In the genomic region with DNA sequence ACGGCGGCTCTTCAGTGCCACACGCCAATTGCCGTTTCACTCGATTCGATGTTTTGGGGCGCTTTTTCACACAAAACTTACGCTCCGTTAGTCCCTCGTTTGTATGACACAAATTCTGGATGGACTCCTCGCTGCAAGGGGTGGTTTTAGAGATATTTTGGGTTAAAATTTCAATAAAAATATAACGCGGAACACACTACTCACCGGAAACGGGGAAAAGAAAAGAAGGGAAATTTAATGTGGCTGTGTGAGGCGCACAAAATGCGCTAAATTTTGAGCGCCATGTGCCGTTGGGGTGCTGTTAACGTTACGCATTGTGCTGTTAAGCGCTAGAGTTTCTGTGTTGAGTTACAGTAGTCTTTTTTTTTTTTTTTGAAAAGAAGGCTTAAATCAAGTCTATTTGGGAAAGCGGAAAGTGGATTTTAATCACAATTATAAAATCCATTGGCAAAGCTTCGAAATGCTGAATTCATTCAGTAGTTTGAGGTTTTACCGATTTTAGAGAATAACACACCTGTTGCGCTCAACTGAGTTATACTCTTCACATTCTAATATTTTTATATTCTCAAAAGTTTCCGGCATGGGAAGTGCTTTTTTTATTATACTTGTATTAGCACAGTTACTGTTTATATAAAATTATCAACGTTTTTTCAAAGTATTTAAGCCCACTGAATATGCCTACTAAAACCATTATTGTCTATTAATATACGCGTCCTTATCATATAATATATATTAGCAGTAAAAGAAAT, we compare ENCODE assay signal across 1 fruit fly cellular context.
TF ChIP-seq lines count a peak whose summit lies in the region.

RpL9 (minus strand) TSS at position 265 of the 749 bp plus-strand sequence.

TF ChIP-seq in whole organism, embryonic, 481 proteins besides CTCF, POLR2A, EP300 and RAD21 (continued from another document and continues in another):
- TF ChIP-seq NK7.1 (GFP tag; optimal IDR thresholded peaks at IDR 0.05; lab: Kevin White, UChicago) (peak; percentile 76), gce (GFP tag; IDR thresholded peaks at IDR 0.05; lab: Robert Waterston, UW) (peak; percentile 81; the same call in 2 of the 3 replicates), hbn (GFP tag; IDR thresholded peaks at IDR 0.05; lab: Robert Waterston, UW; ENCODE audit: partially characterized antibody) (no peak), CG6689 (GFP tag; IDR thresholded peaks at IDR 0.05; lab: Robert Waterston, UW) (no peak; the same call in 1 of the 2 replicates), HLH3B (GFP tag; IDR thresholded peaks at IDR 0.05; lab: Robert Waterston, UW) (no peak; the same call in 1 of the 2 replicates), dm (GFP tag; optimal IDR thresholded peaks at IDR 0.05; lab: Kevin White, UChicago) (peak; percentile 90), Sin3A (optimal IDR thresholded peaks at IDR 0.05; lab: Kevin White, UChicago) (peak; percentile 30), CG42726 (GFP tag; IDR thresholded peaks at IDR 0.05; lab: Robert Waterston, UW; ENCODE audit: partially characterized antibody) (no peak), CG17612 (GFP tag; IDR thresholded peaks at IDR 0.05; lab: Robert Waterston, UW) (no peak), CG2120 (GFP tag; optimal IDR thresholded peaks at IDR 0.05; lab: Kevin White, UChicago) (peak; percentile 3), Fer3 (tag; optimal IDR thresholded peaks at IDR 0.05; lab: Kevin White, UChicago) (peak; percentile 68), croc (GFP tag; conservative IDR thresholded peaks at IDR 0.05; lab: Robert Waterston, UW) (no peak), row (GFP tag; IDR thresholded peaks at IDR 0.05; lab: Robert Waterston, UW) (peak; percentile 42; the same call in 2 of the 3 replicates), CG8281 (tag; optimal IDR thresholded peaks at IDR 0.05; lab: Kevin White, UChicago) (peak; percentile 50), Opbp (GFP tag; IDR thresholded peaks at IDR 0.05; lab: Robert Waterston, UW; ENCODE audit: partially characterized antibody) (no peak), CG10274 (GFP tag; optimal IDR thresholded peaks at IDR 0.05; lab: Kevin White, UChicago) (peak; percentile 54), sim (GFP tag; IDR thresholded peaks at IDR 0.05; lab: Robert Waterston, UW) (peak; percentile 69; the same call in 1 of the 2 replicates), Antp (GFP tag; optimal IDR thresholded peaks at IDR 0.05; lab: Kevin White, UChicago) (peak; percentile 26), Ets65A (GFP tag; lab: Kevin White, UChicago) (peak; percentile 94), Dad (GFP tag; optimal IDR thresholded peaks at IDR 0.05; lab: Kevin White, UChicago) (peak; percentile 13), vvl (GFP tag; IDR thresholded peaks at IDR 0.05; lab: Robert Waterston, UW) (no peak), CG2116 (GFP tag; optimal IDR thresholded peaks at IDR 0.05; lab: Kevin White, UChicago) (peak; percentile 69), trem (tag; optimal IDR thresholded peaks at IDR 0.05; lab: Kevin White, UChicago) (peak; percentile 39), fru (optimal IDR thresholded peaks at IDR 0.05; lab: Kevin White, UChicago) (no peak), zfh1 (GFP tag; IDR thresholded peaks at IDR 0.05; lab: Robert Waterston, UW) (no peak; the same call in 2 of the 3 replicates), Vsx1 (GFP tag; optimal IDR thresholded peaks at IDR 0.05; lab: Kevin White, UChicago) (peak; percentile 73), CG10462 (GFP tag; optimal IDR thresholded peaks at IDR 0.05; lab: Kevin White, UChicago) (no peak), CG11723 (GFP tag; optimal IDR thresholded peaks at IDR 0.05; lab: Kevin White, UChicago) (no peak), eve (GFP tag; optimal IDR thresholded peaks at IDR 0.05; lab: Kevin White, UChicago) (no peak), CG10431 (GFP tag; optimal IDR thresholded peaks at IDR 0.05; lab: Kevin White, UChicago) (peak; percentile 82), Meics (GFP tag; optimal IDR thresholded peaks at IDR 0.05; lab: Kevin White, UChicago) (peak; percentile 86), Chrac-16 (GFP tag; optimal IDR thresholded peaks at IDR 0.05; lab: Kevin White, UChicago) (peak; percentile 10), Max (GFP tag; optimal IDR thresholded peaks at IDR 0.05; lab: Kevin White, UChicago) (peak; percentile 74), CG11085 (GFP tag; IDR thresholded peaks at IDR 0.05; lab: Robert Waterston, UW) (no peak), CG6854 (GFP tag; optimal IDR thresholded peaks at IDR 0.05; lab: Kevin White, UChicago) (peak; percentile 84), CG4707 (GFP tag; optimal IDR thresholded peaks at IDR 0.05; lab: Kevin White, UChicago) (peak; percentile 85), CG8388 (GFP tag; optimal IDR thresholded peaks at IDR 0.05; lab: Kevin White, UChicago) (peak; percentile 65), vfl (GFP tag; optimal IDR thresholded peaks at IDR 0.05; lab: Kevin White, UChicago) (peak; percentile 5), da (GFP tag; optimal IDR thresholded peaks at IDR 0.05; lab: Kevin White, UChicago) (peak; percentile 30), CG1233 (GFP tag; optimal IDR thresholded peaks at IDR 0.05; lab: Kevin White, UChicago) (peak; percentile 83), luna (GFP tag; optimal IDR thresholded peaks at IDR 0.05; lab: Kevin White, UChicago) (peak; percentile 77), CG30020 (tag; optimal IDR thresholded peaks at IDR 0.05; lab: Kevin White, UChicago) (peak; percentile 17), CG32772 (GFP tag; IDR thresholded peaks at IDR 0.05; lab: Robert Waterston, UW) (no peak), D (optimal IDR thresholded peaks at IDR 0.05; lab: Kevin White, UChicago) (no peak), D (GFP tag; optimal IDR thresholded peaks at IDR 0.05; lab: Kevin White, UChicago) (peak; percentile 61), NC2β (GFP tag; optimal IDR thresholded peaks at IDR 0.05; lab: Kevin White, UChicago) (peak; percentile 87), gro (GFP tag; optimal IDR thresholded peaks at IDR 0.05; lab: Kevin White, UChicago) (peak; percentile 73), Dek (tag; optimal IDR thresholded peaks at IDR 0.05; lab: Kevin White, UChicago) (no peak), fd64A (GFP tag; optimal IDR thresholded peaks at IDR 0.05; lab: Kevin White, UChicago) (no peak), CG4424 (GFP tag; optimal IDR thresholded peaks at IDR 0.05; lab: Kevin White, UChicago) (peak; percentile 54), Asciz (GFP tag; optimal IDR thresholded peaks at IDR 0.05; lab: Kevin White, UChicago) (peak; percentile 78), CG15269 (tag; optimal IDR thresholded peaks at IDR 0.05; lab: Kevin White, UChicago) (no peak), toy (GFP tag; IDR thresholded peaks at IDR 0.05; lab: Robert Waterston, UW) (no peak; the same call in 1 of the 2 replicates), CG14860 (GFP tag; IDR thresholded peaks at IDR 0.05; lab: Robert Waterston, UW; ENCODE audit: partially characterized antibody) (no peak), Hmr (GFP tag; optimal IDR thresholded peaks at IDR 0.05; lab: Kevin White, UChicago) (no peak), cas (GFP tag; IDR thresholded peaks at IDR 0.05; lab: Robert Waterston, UW) (peak; percentile 25; the same call in 1 of the 2 replicates), dmrt99B (tag; optimal IDR thresholded peaks at IDR 0.05; lab: Kevin White, UChicago) (no peak), Gug (GFP tag; IDR thresholded peaks at IDR 0.05; lab: Robert Waterston, UW) (no peak), CG11504 (tag; optimal IDR thresholded peaks at IDR 0.05; lab: Kevin White, UChicago) (no peak), gsb (GFP tag; IDR thresholded peaks at IDR 0.05; lab: Robert Waterston, UW) (peak; percentile 46; the same call in 1 of the 2 replicates), Drgx (GFP tag; IDR thresholded peaks at IDR 0.05; lab: Robert Waterston, UW) (no peak), CG15011 (GFP tag; optimal IDR thresholded peaks at IDR 0.05; lab: Kevin White, UChicago) (peak; percentile 74), schlank (tag; optimal IDR thresholded peaks at IDR 0.05; lab: Kevin White, UChicago) (peak; percentile 79), Oaz (GFP tag; IDR thresholded peaks at IDR 0.05; lab: Robert Waterston, UW) (peak; percentile 64), tna (GFP tag; IDR thresholded peaks at IDR 0.05; lab: Robert Waterston, UW; ENCODE audit: partially characterized antibody) (no peak), h (optimal IDR thresholded peaks at IDR 0.05; lab: Kevin White, UChicago) (no peak), dmrt11E (tag; optimal IDR thresholded peaks at IDR 0.05; lab: Kevin White, UChicago) (peak; percentile 49), CG15479 (GFP tag; optimal IDR thresholded peaks at IDR 0.05; lab: Kevin White, UChicago) (no peak), HLHmδ (GFP tag; optimal IDR thresholded peaks at IDR 0.05; lab: Kevin White, UChicago) (peak; percentile 79), onecut (GFP tag; IDR thresholded peaks at IDR 0.05; lab: Robert Waterston, UW) (peak; percentile 85), grau (tag; optimal IDR thresholded peaks at IDR 0.05; lab: Kevin White, UChicago) (no peak), pros (GFP tag; optimal IDR thresholded peaks at IDR 0.05; lab: Kevin White, UChicago) (no peak), en (GFP tag; optimal IDR thresholded peaks at IDR 0.05; lab: Kevin White, UChicago) (peak; percentile 68), CG12071 (GFP tag; optimal IDR thresholded peaks at IDR 0.05; lab: Kevin White, UChicago) (no peak), Fer2 (tag; optimal IDR thresholded peaks at IDR 0.05; lab: Kevin White, UChicago) (peak; percentile 48), ERR (GFP tag; optimal IDR thresholded peaks at IDR 0.05; lab: Kevin White, UChicago) (no peak), Dip2 (GFP tag; IDR thresholded peaks at IDR 0.05; lab: Robert Waterston, UW) (no peak), cad (GFP tag; optimal IDR thresholded peaks at IDR 0.05; lab: Kevin White, UChicago) (no peak), CG7745 (tag; optimal IDR thresholded peaks at IDR 0.05; lab: Kevin White, UChicago) (no peak), CG12659 (GFP tag; optimal IDR thresholded peaks at IDR 0.05; lab: Kevin White, UChicago) (peak; percentile 83), CG12104 (GFP tag; optimal IDR thresholded peaks at IDR 0.05; lab: Kevin White, UChicago) (peak; percentile 68), lilli (GFP tag; optimal IDR thresholded peaks at IDR 0.05; lab: Kevin White, UChicago) (peak; percentile 45), ara (GFP tag; IDR thresholded peaks at IDR 0.05; lab: Robert Waterston, UW) (peak; percentile 68; the same call in 1 of the 2 replicates), sc (optimal IDR thresholded peaks at IDR 0.05; lab: Kevin White, UChicago) (no peak), sc (GFP tag; optimal IDR thresholded peaks at IDR 0.05; lab: Kevin White, UChicago) (peak; percentile 53), jing (GFP tag; optimal IDR thresholded peaks at IDR 0.05; lab: Kevin White, UChicago) (no peak), CG4617 (GFP tag; optimal IDR thresholded peaks at IDR 0.05; lab: Kevin White, UChicago; ENCODE audit: borderline replicate concordance) (peak; percentile 30), wor (GFP tag; IDR thresholded peaks at IDR 0.05; lab: Robert Waterston, UW) (no peak), wdn (GFP tag; IDR thresholded peaks at IDR 0.05; lab: Robert Waterston, UW) (no peak; the same call in 1 of the 2 replicates), prd (optimal IDR thresholded peaks at IDR 0.05; lab: Kevin White, UChicago) (no peak), prd (GFP tag; IDR thresholded peaks at IDR 0.05; lab: Robert Waterston, UW) (no peak), ssp (GFP tag; IDR thresholded peaks at IDR 0.05; lab: Robert Waterston, UW) (no peak), nom (GFP tag; optimal IDR thresholded peaks at IDR 0.05; lab: Kevin White, UChicago) (peak; percentile 88), CG4282 (GFP tag; optimal IDR thresholded peaks at IDR 0.05; lab: Kevin White, UChicago) (no peak), Lhr (GFP tag; optimal IDR thresholded peaks at IDR 0.05; lab: Kevin White, UChicago) (peak; percentile 50), CG11093 (GFP tag; IDR thresholded peaks at IDR 0.05; lab: Robert Waterston, UW) (no peak), CG31441 (GFP tag; IDR thresholded peaks at IDR 0.05; lab: Robert Waterston, UW) (no peak; the same call in none of the 2 replicates), ro (GFP tag; IDR thresholded peaks at IDR 0.05; lab: Robert Waterston, UW) (no peak), hth (optimal IDR thresholded peaks at IDR 0.05; lab: Kevin White, UChicago) (no peak), YL-1 (GFP tag; optimal IDR thresholded peaks at IDR 0.05; lab: Kevin White, UChicago) (peak; percentile 96), CG9437 (GFP tag; optimal IDR thresholded peaks at IDR 0.05; lab: Kevin White, UChicago) (peak; percentile 69), nmo (GFP tag; optimal IDR thresholded peaks at IDR 0.05; lab: Kevin White, UChicago) (no peak), lbe (GFP tag; optimal IDR thresholded peaks at IDR 0.05; lab: Kevin White, UChicago) (no peak), slp2 (GFP tag; optimal IDR thresholded peaks at IDR 0.05; lab: Kevin White, UChicago) (peak; percentile 48), emc (GFP tag; optimal IDR thresholded peaks at IDR 0.05; lab: Kevin White, UChicago) (peak; percentile 36), usp (GFP tag; optimal IDR thresholded peaks at IDR 0.05; lab: Kevin White, UChicago) (no peak), Sry-δ (GFP tag; optimal IDR thresholded peaks at IDR 0.05; lab: Kevin White, UChicago) (peak; percentile 7), CG3838 (GFP tag; optimal IDR thresholded peaks at IDR 0.05; lab: Kevin White, UChicago) (no peak), ap (GFP tag; IDR thresholded peaks at IDR 0.05; lab: Robert Waterston, UW) (peak; percentile 75), CG2875 (GFP tag; optimal IDR thresholded peaks at IDR 0.05; lab: Kevin White, UChicago) (peak; percentile 73), CG13894 (tag; optimal IDR thresholded peaks at IDR 0.05; lab: Kevin White, UChicago) (no peak), E2f2 (GFP tag; IDR thresholded peaks at IDR 0.05; lab: Robert Waterston, UW) (no peak; the same call in none of the 2 replicates), Dfd (GFP tag; optimal IDR thresholded peaks at IDR 0.05; lab: Kevin White, UChicago) (no peak), CG10366 (GFP tag; IDR thresholded peaks at IDR 0.05; lab: Robert Waterston, UW) (no peak), CG7786 (GFP tag; optimal IDR thresholded peaks at IDR 0.05; lab: Kevin White, UChicago) (no peak), Six4 (GFP tag; optimal IDR thresholded peaks at IDR 0.05; lab: Kevin White, UChicago) (no peak), bsh (GFP tag; optimal IDR thresholded peaks at IDR 0.05; lab: Kevin White, UChicago) (peak in 1 of 2 experiments; percentile 65), Nf-YC (tag; optimal IDR thresholded peaks at IDR 0.05; lab: Kevin White, UChicago) (no peak), H2.0 (GFP tag; IDR thresholded peaks at IDR 0.05; lab: Robert Waterston, UW) (peak; percentile 34), al (GFP tag; IDR thresholded peaks at IDR 0.05; lab: Robert Waterston, UW) (no peak; the same call in 1 of the 2 replicates), CG6683 (GFP tag; optimal IDR thresholded peaks at IDR 0.05; lab: Kevin White, UChicago) (peak; percentile 43), CG30431 (GFP tag; optimal IDR thresholded peaks at IDR 0.05; lab: Kevin White, UChicago) (no peak), Pdp1 (GFP tag; optimal IDR thresholded peaks at IDR 0.05; lab: Kevin White, UChicago) (peak; percentile 53 to 56)
